Fruit fly (Drosophila melanogaster): ENCODE results near the gene CG14075.
A peak's percentile ranks its signal among the peaks of the same experiment; 100 is the strongest.

Gene CG14075

DNA sequence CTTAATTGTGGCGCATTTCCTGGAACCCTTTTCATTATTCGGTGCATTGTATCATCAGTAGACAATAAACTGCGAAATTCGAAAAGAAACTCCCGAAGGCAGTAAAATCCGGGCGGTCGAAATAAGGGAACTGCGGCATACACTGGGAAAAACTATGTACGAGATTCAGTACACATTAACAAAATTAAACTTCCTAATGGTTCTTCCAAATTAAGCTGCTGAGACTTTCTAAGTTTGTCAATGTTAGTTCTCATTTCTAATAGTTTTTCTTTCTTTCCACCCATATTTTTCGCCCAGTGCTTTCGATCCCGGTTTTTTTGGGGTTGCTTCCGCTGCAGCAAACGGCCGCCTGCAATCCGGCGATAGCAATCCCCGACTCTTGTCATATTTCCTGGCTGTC is 40.0 kb downstream of the CG14075 start (continued):
- peak; percentile 83 for TF ChIP-seq CG2678 (tag; optimal IDR thresholded peaks at IDR 0.05)
- TF ChIP-seq HLH54F (GFP tag; optimal IDR thresholded peaks at IDR 0.05) = peak; percentile 50
- no peak for TF ChIP-seq pros (GFP tag; optimal IDR thresholded peaks at IDR 0.05)
- peak; percentile 75 for TF ChIP-seq Ssrp (tag; optimal IDR thresholded peaks at IDR 0.05)
- peak; percentile 61 for TF ChIP-seq CG8359 (GFP tag; optimal IDR thresholded peaks at IDR 0.05; ENCODE audit: borderline replicate concordance)
- TF ChIP-seq wor (GFP tag; IDR thresholded peaks at IDR 0.05) = peak; percentile 59; the same call in 1 of the 2 replicates
- peak; percentile 61 for TF ChIP-seq pb (GFP tag; optimal IDR thresholded peaks at IDR 0.05)
- peak; percentile 8 for TF ChIP-seq fu2 (GFP tag; optimal IDR thresholded peaks at IDR 0.05)
- no peak for TF ChIP-seq CG6175 (GFP tag; IDR thresholded peaks at IDR 0.05)
- peak; percentile 51 for TF ChIP-seq Abd-B (GFP tag; optimal IDR thresholded peaks at IDR 0.05)
- TF ChIP-seq hb (GFP tag; IDR thresholded peaks at IDR 0.05; ENCODE audit: partially characterized antibody) = no peak
- TF ChIP-seq nom (GFP tag; optimal IDR thresholded peaks at IDR 0.05) = no peak
- no peak for TF ChIP-seq Doc3 (GFP tag; IDR thresholded peaks at IDR 0.05; ENCODE audit: partially characterized antibody)
- TF ChIP-seq Myb (GFP tag; optimal IDR thresholded peaks at IDR 0.05) = no peak
- peak; percentile 90 for TF ChIP-seq CG2712 (tag; optimal IDR thresholded peaks at IDR 0.05)
- TF ChIP-seq sd (tag; optimal IDR thresholded peaks at IDR 0.05) = peak; percentile 15
- peak; percentile 64 for TF ChIP-seq gcm (GFP tag; optimal IDR thresholded peaks at IDR 0.05)
- TF ChIP-seq CG30020 (tag; optimal IDR thresholded peaks at IDR 0.05) = peak; percentile 23
- peak; percentile 61 for TF ChIP-seq caup (GFP tag; optimal IDR thresholded peaks at IDR 0.05; ENCODE audit: severe bottlenecking)
- peak; percentile 50 for TF ChIP-seq tx (GFP tag; optimal IDR thresholded peaks at IDR 0.05)
- peak; percentile 13 for TF ChIP-seq CG9817 (tag; optimal IDR thresholded peaks at IDR 0.05)
- TF ChIP-seq CG18619 (GFP tag; optimal IDR thresholded peaks at IDR 0.05) = peak; percentile 70
- TF ChIP-seq kni (GFP tag; optimal IDR thresholded peaks at IDR 0.05) = no peak
- no peak for TF ChIP-seq CG17912 (GFP tag; optimal IDR thresholded peaks at IDR 0.05)
- TF ChIP-seq CG11456 (GFP tag; IDR thresholded peaks at IDR 0.05) = peak; percentile 57; the same call in 1 of the 3 replicates
- peak; percentile 74 to 86 for TF ChIP-seq chif (GFP tag; optimal IDR thresholded peaks at IDR 0.05)
- peak; percentile 41 for TF ChIP-seq CHES-1-like (GFP tag; optimal IDR thresholded peaks at IDR 0.05)
- TF ChIP-seq CG30403 (GFP tag; optimal IDR thresholded peaks at IDR 0.05) = peak; percentile 56
- no peak for TF ChIP-seq MESR4 (GFP tag; optimal IDR thresholded peaks at IDR 0.05)
- no peak for TF ChIP-seq tll (GFP tag; optimal IDR thresholded peaks at IDR 0.05)
- peak; percentile 83 for TF ChIP-seq Mes4 (GFP tag; optimal IDR thresholded peaks at IDR 0.05)
- TF ChIP-seq CG8290 (GFP tag; optimal IDR thresholded peaks at IDR 0.05) = peak; percentile 52
- peak; percentile 21 to 31 for TF ChIP-seq CG8290 (tag; optimal IDR thresholded peaks at IDR 0.05)
- peak; percentile 84 for TF ChIP-seq CG5245 (GFP tag; optimal IDR thresholded peaks at IDR 0.05)
- TF ChIP-seq vvl (GFP tag; IDR thresholded peaks at IDR 0.05) = peak; percentile 92

DNA sequence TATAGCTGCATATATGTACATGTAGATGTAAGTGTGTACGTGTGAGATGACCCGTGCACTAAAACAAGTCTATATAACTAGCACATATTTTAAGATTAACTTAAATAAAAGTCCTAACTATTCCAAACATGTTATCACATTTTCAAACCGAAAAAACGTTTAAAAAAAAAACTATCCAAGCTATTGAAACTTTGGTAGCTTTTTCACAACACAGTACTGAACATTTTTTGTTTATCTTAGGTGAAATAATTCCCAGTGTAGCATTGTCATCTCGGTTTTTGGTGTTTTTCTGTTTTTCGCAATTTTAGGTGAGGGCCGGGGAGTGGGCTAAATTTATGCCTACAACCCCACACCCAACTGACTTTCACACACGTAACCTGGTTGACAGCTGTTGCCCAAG is 42.4 kb downstream of the CG14075 start:
- TF ChIP-seq lab (GFP tag; optimal IDR thresholded peaks at IDR 0.05) (peak; percentile 57), Atf-2 (GFP tag; optimal IDR thresholded peaks at IDR 0.05) (peak; percentile 5), Med (GFP tag) (peak; percentile 74), Taf1 (GFP tag; IDR thresholded peaks at IDR 0.05) (no peak), CG12391 (tag; optimal IDR thresholded peaks at IDR 0.05) (peak; percentile 2), gem (tag; optimal IDR thresholded peaks at IDR 0.05) (peak; percentile 57), CG15269 (tag; optimal IDR thresholded peaks at IDR 0.05) (peak; percentile 6), pb (GFP tag; optimal IDR thresholded peaks at IDR 0.05) (no peak), CoRest (tag; optimal IDR thresholded peaks at IDR 0.05) (peak; percentile 4), CG7357 (GFP tag; IDR thresholded peaks at IDR 0.05) (peak; percentile 12; the same call in 1 of the 3 replicates), dmrt99B (tag; optimal IDR thresholded peaks at IDR 0.05) (peak; percentile 51), phol (tag; optimal IDR thresholded peaks at IDR 0.05) (peak; percentile 39), Asciz (GFP tag; optimal IDR thresholded peaks at IDR 0.05) (peak; percentile 12), CG17385 (GFP tag; optimal IDR thresholded peaks at IDR 0.05) (peak; percentile 3), CG6813 (GFP tag; optimal IDR thresholded peaks at IDR 0.05) (peak; percentile 35), CG6272 (GFP tag; IDR thresholded peaks at IDR 0.05) (no peak), dimm (GFP tag; IDR thresholded peaks at IDR 0.05) (no peak)
